Worm (Caenorhabditis elegans) whole organism, L4 larva: ENCODE data around the gene nucb-1.

Experiments used
- F10B5.3 ChIP-seq: sonication (generic microtip); optimal IDR thresholded peaks from 2 replicates; lab custom pipeline; 2016; ENCODE audit warnings: mild to moderate bottlenecking, missing genetic modification characterization, missing compliant biosample characterization
- T26A8.4 ChIP-seq: fragments of 200-800 bp; sonication (Bioruptor generic); IDR thresholded peaks from 2 replicates; pipeline ENCODE4 v1.3.6; 2022; ENCODE audit warnings: missing genetic modification characterization, missing compliant biosample characterization
- ZK546.5 ChIP-seq, 2 experiments: sonication (generic microtip); optimal IDR thresholded peaks; 2 replicates each; lab custom pipeline; 2017; ENCODE audit warnings: missing biosample characterization in 2 of 2, missing genetic modification characterization in 2 of 2
- aha-1 ChIP-seq: fragments of 150-350 bp; peaks from one replicate; lab custom pipeline; 2014; ENCODE audit warnings: missing biosample characterization, missing genetic modification characterization
- ceh-20 ChIP-seq: fragments of 200-800 bp; sonication (Bioruptor generic); IDR thresholded peaks from 2 replicates; pipeline ENCODE4 v1.3.6; 2022; ENCODE audit warnings: missing genetic modification reagents, missing genetic modification characterization, missing compliant biosample characterization
- ceh-32 ChIP-seq: sonication (generic microtip); optimal IDR thresholded peaks from 2 replicates; lab custom pipeline; 2016; ENCODE audit warnings: mild to moderate bottlenecking, missing genetic modification characterization, missing compliant biosample characterization; ENCODE audit not compliant: poor library complexity
- ceh-62 ChIP-seq: sonication (generic microtip); optimal IDR thresholded peaks from 2 replicates; lab custom pipeline; 2017; ENCODE audit warnings: missing biosample characterization, missing genetic modification characterization
- ceh-82 ChIP-seq: sonication (generic microtip); optimal IDR thresholded peaks from 2 replicates; lab custom pipeline; 2017; ENCODE audit warnings: missing biosample characterization, missing genetic modification characterization
- ces-1 ChIP-seq: fragments of 150-350 bp; sonication (generic microtip); optimal IDR thresholded peaks from 4 replicates; lab custom pipeline; 2014; ENCODE audit warnings: missing biosample characterization, missing genetic modification reagents, missing genetic modification characterization
- ctbp-1 ChIP-seq: fragments of 200-800 bp; sonication (Bioruptor generic); IDR thresholded peaks from 2 replicates; pipeline ENCODE4 v1.3.6; 2022; ENCODE audit warnings: missing genetic modification reagents, missing genetic modification characterization, missing compliant biosample characterization
- daf-16 ChIP-seq, 3 experiments: sonication (generic microtip); optimal IDR thresholded peaks; 2 replicates each; lab custom pipeline; 2016 to 2017; ENCODE audit warnings: missing genetic modification characterization in 3 of 3, missing genetic modification reagents in 3 of 3, mild to moderate bottlenecking in 2 of 3, missing compliant biosample characterization in 2 of 3, missing biosample characterization in 1 of 3, moderate library complexity in 1 of 3
- daf-8 ChIP-seq: fragments of 200-800 bp; sonication (Bioruptor generic); IDR thresholded peaks from 2 replicates; pipeline ENCODE4 v1.3.6; 2022; ENCODE audit warnings: missing genetic modification characterization, missing compliant biosample characterization
- dmd-6 ChIP-seq: fragments of 200-800 bp; sonication (Bioruptor generic); IDR thresholded peaks from 2 replicates; pipeline ENCODE4 v1.3.6; 2022; ENCODE audit warnings: missing genetic modification reagents, missing genetic modification characterization, missing compliant biosample characterization
- dmd-8 ChIP-seq: fragments of 200-800 bp; sonication (Bioruptor generic); IDR thresholded peaks from 2 replicates; pipeline ENCODE4 v1.3.6; 2022; ENCODE audit warnings: missing genetic modification characterization, missing compliant biosample characterization
- dmd-9 ChIP-seq: fragments of 200-800 bp; sonication (Bioruptor generic); IDR thresholded peaks from 2 replicates; pipeline ENCODE4 v1.3.6; 2022; ENCODE audit warnings: missing genetic modification reagents, missing genetic modification characterization, missing compliant biosample characterization
- dpl-1 ChIP-seq: fragments of 150-350 bp; optimal IDR thresholded peaks from 2 replicates; lab custom pipeline; 2014; ENCODE audit warnings: missing biosample characterization, missing genetic modification reagents, missing genetic modification characterization
- duxl-1 ChIP-seq: sonication (generic microtip); optimal IDR thresholded peaks from 2 replicates; lab custom pipeline; 2016; ENCODE audit warnings: mild to moderate bottlenecking, missing genetic modification characterization, moderate library complexity, missing compliant biosample characterization; ENCODE audit not compliant: poor library complexity
- dve-1 ChIP-seq: sonication (generic microtip); optimal IDR thresholded peaks from 2 replicates; lab custom pipeline; 2017; ENCODE audit warnings: antibody characterized with exemption, mild to moderate bottlenecking, missing genetic modification characterization, missing compliant biosample characterization; ENCODE audit not compliant: insufficient read depth
- fkh-10 ChIP-seq: fragments of 150-350 bp; optimal IDR thresholded peaks from 2 replicates; lab custom pipeline; 2014; ENCODE audit warnings: missing biosample characterization, missing genetic modification reagents, missing genetic modification characterization
- hif-1 ChIP-seq, 2 experiments: sonication (generic microtip); optimal IDR thresholded peaks; 2 replicates each; lab custom pipeline; 2016 to 2017; ENCODE audit warnings: missing compliant biosample characterization in 2 of 2, missing genetic modification characterization in 2 of 2, missing genetic modification reagents in 2 of 2, missing genotype in 2 of 2, mild to moderate bottlenecking in 1 of 2
- hlh-11 ChIP-seq: fragments of 200-800 bp; sonication (Bioruptor generic); optimal IDR thresholded peaks from 2 replicates; lab custom pipeline; 2018; ENCODE audit warnings: mild to moderate bottlenecking, missing genetic modification characterization, missing compliant biosample characterization
- hlh-30 ChIP-seq: sonication (generic microtip); optimal IDR thresholded peaks from 2 replicates; lab custom pipeline; 2017; ENCODE audit warnings: antibody characterized with exemption, mild to moderate bottlenecking, missing genetic modification characterization, missing compliant biosample characterization; ENCODE audit not compliant: insufficient read depth
- hmg-1.1 ChIP-seq: fragments of 200-800 bp; sonication (Bioruptor generic); IDR thresholded peaks from 2 replicates; pipeline ENCODE4 v1.3.6; 2022; ENCODE audit warnings: missing genetic modification reagents, missing genetic modification characterization, missing compliant biosample characterization
- lin-13 ChIP-seq: fragments of 150-350 bp; optimal IDR thresholded peaks from 2 replicates; lab custom pipeline; 2014; ENCODE audit warnings: missing biosample characterization, missing genetic modification reagents, missing genetic modification characterization
- lsy-2 ChIP-seq, 2 experiments: fragments of 150-350 bp in 1 of 2; sonication (generic microtip) in 1 of 2; optimal IDR thresholded peaks; 2 replicates each; lab custom pipeline; 2014 to 2017; ENCODE audit warnings: missing biosample characterization in 2 of 2, missing genetic modification characterization in 2 of 2
- mdl-1 ChIP-seq, 2 experiments: fragments of 150-350 bp in 1 of 2; sonication (generic microtip) in 1 of 2; optimal IDR thresholded peaks; 2 replicates each; lab custom pipeline; 2014 to 2017; ENCODE audit warnings: missing biosample characterization in 2 of 2, missing genetic modification characterization in 2 of 2
- mep-1 ChIP-seq: fragments of 150-350 bp; sonication (generic microtip); optimal IDR thresholded peaks from 3 replicates; lab custom pipeline; 2014; ENCODE audit warnings: missing biosample characterization, missing genetic modification characterization
- mes-2 ChIP-seq: sonication (generic microtip); optimal IDR thresholded peaks from 2 replicates; lab custom pipeline; 2016; ENCODE audit warnings: missing genotype, mild to moderate bottlenecking, missing genetic modification characterization, missing compliant biosample characterization; ENCODE audit not compliant: poor library complexity, severe bottlenecking
- mxl-3 ChIP-seq: fragments of 200-800 bp; sonication (Bioruptor generic); optimal IDR thresholded peaks from 2 replicates; lab custom pipeline; 2018; ENCODE audit warnings: mild to moderate bottlenecking, missing genetic modification characterization, missing compliant biosample characterization
- nhr-11 ChIP-seq: fragments of 150-350 bp; optimal IDR thresholded peaks from 2 replicates; lab custom pipeline; 2014; ENCODE audit warnings: missing biosample characterization, missing genetic modification characterization
- nhr-111 ChIP-seq: fragments of 200-800 bp; sonication (Bioruptor generic); optimal IDR thresholded peaks from 2 replicates; lab custom pipeline; 2018; ENCODE audit warnings: mild to moderate bottlenecking, missing genetic modification characterization, missing compliant biosample characterization
- nhr-28 ChIP-seq: fragments of 150-350 bp; optimal IDR thresholded peaks from 2 replicates; lab custom pipeline; 2014; ENCODE audit warnings: missing biosample characterization, missing genetic modification characterization
- nhr-48 ChIP-seq: sonication (generic microtip); optimal IDR thresholded peaks from 2 replicates; lab custom pipeline; 2016; ENCODE audit warnings: mild to moderate bottlenecking, missing genetic modification characterization, missing compliant biosample characterization
- nhr-76 ChIP-seq: fragments of 150-350 bp; optimal IDR thresholded peaks from 2 replicates; lab custom pipeline; 2014; ENCODE audit warnings: missing biosample characterization, missing genetic modification characterization
- nhr-77 ChIP-seq: fragments of 150-350 bp; optimal IDR thresholded peaks from 2 replicates; lab custom pipeline; 2014; ENCODE audit warnings: missing biosample characterization, missing genetic modification characterization
- php-3 ChIP-seq: fragments of 200-800 bp; sonication (Bioruptor generic); IDR thresholded peaks from 2 replicates; pipeline ENCODE4 v1.3.6; 2022; ENCODE audit warnings: missing genetic modification reagents, missing genetic modification characterization, missing compliant biosample characterization
- rbr-2 ChIP-seq: sonication (generic microtip); optimal IDR thresholded peaks from 2 replicates; lab custom pipeline; 2016; ENCODE audit warnings: missing genotype, missing genetic modification characterization, missing compliant biosample characterization
- set-16 ChIP-seq: fragments of 200-800 bp; sonication (Bioruptor generic); IDR thresholded peaks from 2 replicates; pipeline ENCODE4 v1.3.6; 2022; ENCODE audit warnings: missing genetic modification reagents, missing genetic modification characterization, missing compliant biosample characterization
- tra-1 ChIP-seq: fragments of 200-800 bp; sonication (Bioruptor generic); IDR thresholded peaks from 2 replicates; pipeline ENCODE4 v1.3.6; 2022; ENCODE audit warnings: missing genetic modification reagents, missing genetic modification characterization, missing compliant biosample characterization
- unc-62 ChIP-seq, 3 experiments: fragments of 150-350 bp in 1 of 3; sonication (generic microtip); optimal IDR thresholded peaks in 2 of 3; peaks in 1 of 3; 1 replicate in 1 of 3; 2 replicates in 2 of 3; lab custom pipeline; 2014 to 2017; ENCODE audit warnings: missing biosample characterization in 3 of 3, missing genetic modification characterization in 3 of 3, missing genetic modification reagents in 3 of 3, missing genotype in 1 of 3

Gene nucb-1

ce11 chrX:10150918-10151317, 46.6 kb upstream of the nucb-1 start:
- TF ChIP-seq lsy-2 (tag; optimal IDR thresholded peaks at IDR 0.05; lab: Kevin White, UChicago) (no peak), ces-1 (GFP tag; lab: Kevin White, UChicago) (peak; percentile 84)

- peak; percentile 22; the same call in 1 of the 2 replicates for TF ChIP-seq hmg-1.1 (GFP tag; lab: Robert Waterston, UW)
- TF ChIP-seq F10B5.3 (tag; lab: Kevin White, UChicago): no peak
- peak; percentile 5 for TF ChIP-seq fkh-10 (GFP tag; lab: Kevin White, UChicago)
- peak; percentile 98 for TF ChIP-seq aha-1 (tag; lab: Kevin White, UChicago)
- no peak for TF ChIP-seq dmd-8 (GFP tag; lab: Robert Waterston, UW)
- peak in 1 of 2 experiments; percentile 96 for TF ChIP-seq unc-62 (GFP tag; optimal IDR thresholded peaks at IDR 0.05 in 1 of 2; lab: Kevin White, UChicago)
- no peak for TF ChIP-seq unc-62 (tag; optimal IDR thresholded peaks at IDR 0.05; lab: Kevin White, UChicago)
Measured at ce11 chrX:10154317-10154942, 43.1 kb upstream of the nucb-1 start, which contains the start of gene F09B9.5. Gene F09B9.5, plus strand, starts transcription at chrX:10154817.

ce11 chrX:10155127-10155526, 42.4 kb upstream of the nucb-1 start:
- TF ChIP-seq ces-1 (GFP tag; lab: Kevin White, UChicago): peak; percentile 57
- TF ChIP-seq daf-8: no peak
- TF ChIP-seq fkh-10 (GFP tag; lab: Kevin White, UChicago): peak; percentile 46

ce11 chrX:10158716-10159115, 38.8 kb upstream of the nucb-1 start, which contains the start of gene erd-2.1:
Gene erd-2.1, minus strand, starts transcription at chrX:10158829.
- TF ChIP-seq tra-1 (GFP tag; lab: Robert Waterston, UW) (no peak), lsy-2 (tag; optimal IDR thresholded peaks at IDR 0.05; lab: Kevin White, UChicago) (peak; percentile 47 to 76), mep-1 (tag; lab: Kevin White, UChicago) (peak; percentile 77), rbr-2 (tag; lab: Kevin White, UChicago) (peak; percentile 55), hlh-30 (tag; lab: Kevin White, UChicago) (peak; percentile 85), nhr-77 (tag; lab: Kevin White, UChicago) (peak; percentile 49), ceh-32 (tag; lab: Kevin White, UChicago) (no peak), nhr-11 (tag; lab: Kevin White, UChicago) (peak; percentile 32), hif-1 (tag; optimal IDR thresholded peaks at IDR 0.05; lab: Kevin White, UChicago) (peak in 1 of 2 experiments; percentile 32), unc-62 (GFP tag; optimal IDR thresholded peaks at IDR 0.05 in 1 of 2; lab: Kevin White, UChicago) (peak in 1 of 2 experiments; percentile 81), unc-62 (tag; optimal IDR thresholded peaks at IDR 0.05; lab: Kevin White, UChicago) (no peak), aha-1 (tag; lab: Kevin White, UChicago) (peak; percentile 97), nhr-48 (tag; lab: Kevin White, UChicago) (peak; percentile 30), dve-1 (tag; lab: Kevin White, UChicago) (peak; percentile 82), set-16 (GFP tag; lab: Robert Waterston, UW) (peak; percentile 24; the same call in 1 of the 2 replicates), dpl-1 (GFP tag; lab: Kevin White, UChicago) (peak; percentile 62), daf-16 (GFP tag; optimal IDR thresholded peaks at IDR 0.05; lab: Kevin White, UChicago) (no peak), daf-16 (tag; optimal IDR thresholded peaks at IDR 0.05; lab: Kevin White, UChicago) (peak; percentile 52), hmg-1.1 (GFP tag; lab: Robert Waterston, UW) (peak; percentile 77), ceh-20 (GFP tag; lab: Robert Waterston, UW) (0 out of 2 replicates have a peak, but pooled peaks have one; percentile 34), hlh-11 (tag; lab: Kevin White, UChicago) (peak; percentile 89), nhr-111 (GFP tag; lab: Kevin White, UChicago) (no peak), mdl-1 (tag; optimal IDR thresholded peaks at IDR 0.05; lab: Kevin White, UChicago) (peak in 1 of 2 experiments; percentile 70), duxl-1 (tag; lab: Kevin White, UChicago) (peak; percentile 16), dmd-9 (GFP tag; lab: Robert Waterston, UW) (no peak), daf-8 (no peak), nhr-28 (tag; lab: Kevin White, UChicago) (peak; percentile 86), php-3 (peak; percentile 46; the same call in 1 of the 2 replicates), ceh-62 (tag; lab: Kevin White, UChicago) (no peak), T26A8.4 (GFP tag; lab: Robert Waterston, UW) (peak; percentile 48; the same call in 1 of the 2 replicates), lin-13 (peak; percentile 55), ctbp-1 (GFP tag; lab: Robert Waterston, UW) (peak; percentile 58; the same call in 1 of the 2 replicates), mxl-3 (GFP tag; lab: Kevin White, UChicago) (peak; percentile 99), dmd-6 (GFP tag; lab: Robert Waterston, UW) (peak; percentile 63; the same call in 1 of the 2 replicates), nhr-76 (tag; lab: Kevin White, UChicago) (no peak), ceh-82 (tag; lab: Kevin White, UChicago) (no peak), mes-2 (tag; lab: Kevin White, UChicago) (peak; percentile 83), ZK546.5 (tag; optimal IDR thresholded peaks at IDR 0.05; lab: Kevin White, UChicago) (no peak)
